Worm (Caenorhabditis elegans): ENCODE results near the gene C27D6.11.

ce11 chrII:5174370-5174769 is 13.4 kb upstream of the C27D6.11 start, which contains the start of gene C27D6.3:
- TF ChIP-seq egl-27 (tag; optimal IDR thresholded peaks at IDR 0.05) (no peak), ztf-11 (tag; optimal IDR thresholded peaks at IDR 0.05) (no peak), mdl-1 (tag; optimal IDR thresholded peaks at IDR 0.05) (no peak), mes-2 (tag; optimal IDR thresholded peaks at IDR 0.05; ENCODE audit: poor library complexity, severe bottlenecking) (no peak), nhr-11 (tag; optimal IDR thresholded peaks at IDR 0.05) (no peak)
